Fruit fly (Drosophila melanogaster) whole organism, wandering third instar larva: ENCODE data around the gene CG34178.

Experiments used
- Abd-B ChIP-seq: fragments of >200 bp; optimal IDR thresholded peaks from 2 replicates; lab custom pipeline; 2017; ENCODE audit warnings: missing biosample characterization, missing genetic modification characterization
- jim ChIP-seq: fragments of 175-275, 200-325 bp; sonication (Bioruptor generic); optimal IDR thresholded peaks from 2 replicates; lab custom pipeline; 2016; ENCODE audit warnings: missing biosample characterization, mild to moderate bottlenecking, missing genetic modification characterization
- sage ChIP-seq: fragments of 200-800 bp; sonication (Bioruptor generic); optimal IDR thresholded peaks from 2 replicates; lab custom pipeline; 2016; ENCODE audit warnings: missing biosample characterization, mild to moderate bottlenecking, missing genetic modification characterization

DNA sequence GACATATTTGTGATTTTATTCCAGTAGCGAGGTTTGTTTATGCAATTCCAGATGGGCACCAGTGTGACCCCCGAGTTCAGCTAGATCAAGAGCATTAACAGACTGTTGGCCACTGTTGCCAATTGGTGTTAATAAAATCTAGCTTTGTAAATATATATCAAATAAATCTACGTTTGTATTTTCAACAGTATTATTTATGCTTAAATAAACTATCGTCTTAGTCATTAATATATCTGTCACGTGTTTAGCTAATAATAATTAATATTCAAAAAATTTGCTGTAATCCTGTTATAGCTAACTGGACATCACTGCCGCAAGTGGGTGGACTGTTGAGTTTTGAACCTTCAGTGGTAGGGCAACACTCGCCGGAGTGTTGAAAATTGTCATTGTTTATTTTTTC is 25.8 kb downstream of the CG34178 start, which contains the start of the genes mRpL27 and CG15435:
- no peak for TF ChIP-seq jim (GFP tag; lab: Kevin White, UChicago)
- no peak for TF ChIP-seq Abd-B (GFP tag; lab: Kevin White, UChicago)
- no peak for TF ChIP-seq sage (GFP tag; lab: Kevin White, UChicago)
